Fruit fly (Drosophila melanogaster) whole organism, adult: Measurements from ENCODE around the gene P58IPK.

Experiments used
- CG11617 ChIP-seq: fragments of 200-800 bp; sonication (Bioruptor generic); optimal IDR thresholded peaks from 2 replicates; lab custom pipeline; 2017; ENCODE audit warnings: mild to moderate bottlenecking, missing biosample characterization, missing genetic modification reagents, missing genetic modification characterization
- CG12768 ChIP-seq: fragments of 200-800 bp; sonication (Bioruptor generic); optimal IDR thresholded peaks from 2 replicates; lab custom pipeline; 2017; ENCODE audit warnings: missing biosample characterization, missing genetic modification characterization, mild to moderate bottlenecking, moderate library complexity, missing genetic modification reagents
- CG14711 ChIP-seq: fragments of 200-800 bp; sonication (Bioruptor generic); optimal IDR thresholded peaks from 2 replicates; lab custom pipeline; 2018; ENCODE audit warnings: missing biosample characterization, mild to moderate bottlenecking, missing genetic modification characterization, moderate library complexity
- CG5204 ChIP-seq: fragments of 200-800 bp; sonication (Bioruptor generic); optimal IDR thresholded peaks from 2 replicates; lab custom pipeline; 2016; ENCODE audit warnings: missing biosample characterization, missing genetic modification characterization
- CG7045 ChIP-seq: fragments of 200-800 bp; sonication (Bioruptor generic); optimal IDR thresholded peaks from 2 replicates; lab custom pipeline; 2017; ENCODE audit warnings: missing biosample characterization, mild to moderate bottlenecking, missing genetic modification characterization
- CG7101 ChIP-seq: fragments of 200-800 bp; sonication (Bioruptor generic); optimal IDR thresholded peaks from 2 replicates; lab custom pipeline; 2018; ENCODE audit warnings: missing biosample characterization, mild to moderate bottlenecking, missing genetic modification characterization, moderate library complexity
- Crg-1 ChIP-seq: fragments of 200-800 bp; sonication (Bioruptor generic); optimal IDR thresholded peaks from 2 replicates; lab custom pipeline; 2016; ENCODE audit warnings: missing biosample characterization, missing genetic modification characterization
- Hr96 ChIP-seq: fragments of 200-800 bp; sonication (Bioruptor generic); optimal IDR thresholded peaks from 2 replicates; lab custom pipeline; 2016; ENCODE audit warnings: missing biosample characterization, missing genetic modification characterization
- cic ChIP-seq: fragments of 200-800 bp; sonication (Bioruptor generic); optimal IDR thresholded peaks from 2 replicates; lab custom pipeline; 2017; ENCODE audit warnings: missing biosample characterization, mild to moderate bottlenecking, missing genetic modification characterization, moderate library complexity
- kay ChIP-seq: fragments of 200-800 bp; sonication (Bioruptor generic); peaks from one replicate; lab custom pipeline; 2016; ENCODE audit warnings: missing biosample characterization, missing genetic modification characterization, borderline replicate concordance
- ovo ChIP-seq: fragments of 200-800 bp; sonication (Bioruptor generic); optimal IDR thresholded peaks from 2 replicates; lab custom pipeline; 2016; ENCODE audit warnings: missing biosample characterization, missing genetic modification characterization
- pad ChIP-seq: fragments of 200-800 bp; sonication (Bioruptor generic); optimal IDR thresholded peaks from 3 replicates; lab custom pipeline; 2017; ENCODE audit warnings: missing biosample characterization, missing genetic modification characterization, mild to moderate bottlenecking, moderate library complexity, missing genetic modification reagents
- tj ChIP-seq: fragments of 200-800 bp; sonication (Bioruptor generic); optimal IDR thresholded peaks from 3 replicates; lab custom pipeline; 2017; ENCODE audit warnings: missing biosample characterization, mild to moderate bottlenecking, missing genetic modification characterization, moderate library complexity

DNA sequence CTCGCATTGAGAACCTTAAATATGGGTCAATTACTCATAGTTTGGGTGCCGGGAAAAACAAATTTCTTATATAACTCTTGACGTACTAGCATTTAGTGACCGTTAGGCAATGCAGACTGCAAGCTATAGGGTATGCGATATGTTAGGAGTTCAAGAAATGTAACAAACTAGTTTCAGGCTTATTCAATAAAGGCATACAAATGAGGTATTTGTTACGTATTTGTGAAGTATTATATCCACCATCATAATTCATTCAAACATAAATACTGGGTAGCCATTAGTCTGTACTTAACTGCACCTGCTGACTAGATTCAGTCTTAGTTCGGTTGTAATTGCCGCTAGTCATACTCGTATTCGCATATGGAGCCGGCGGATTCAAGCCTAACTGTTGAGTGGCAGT lies 21.5 kb downstream of the P58IPK start:
- TF ChIP-seq kay = no peak
- no peak for TF ChIP-seq Hr96 (GFP tag; lab: Kevin White, UChicago)
- no peak for TF ChIP-seq tj (GFP tag; lab: Kevin White, UChicago)
- TF ChIP-seq CG12768 (GFP tag; lab: Kevin White, UChicago) = no peak
- TF ChIP-seq pad (GFP tag; lab: Kevin White, UChicago) = no peak
- no peak for TF ChIP-seq CG7045
- no peak for TF ChIP-seq CG11617 (GFP tag; lab: Kevin White, UChicago)
- no peak for TF ChIP-seq cic
- TF ChIP-seq CG5204 = no peak
- no peak for TF ChIP-seq Crg-1 (GFP tag; lab: Kevin White, UChicago)
- TF ChIP-seq CG14711 (tag; lab: Kevin White, UChicago) = no peak
- TF ChIP-seq ovo (GFP tag; lab: Kevin White, UChicago) = no peak
- no peak for TF ChIP-seq CG7101 (tag; lab: Kevin White, UChicago)
